Worm (Caenorhabditis elegans): ENCODE measurements around the gene cest-9.1.

- no peak for TF ChIP-seq F13C5.2 (tag; optimal IDR thresholded peaks at IDR 0.05)
- no peak for TF ChIP-seq ama-1 (optimal IDR thresholded peaks at IDR 0.05)
- no peak for TF ChIP-seq hmbx-1 (tag; optimal IDR thresholded peaks at IDR 0.05)
- no peak for TF ChIP-seq ceh-36 (tag; optimal IDR thresholded peaks at IDR 0.05)
- no peak for TF ChIP-seq flt-1 (GFP tag; IDR thresholded peaks at IDR 0.05)
- TF ChIP-seq B0310.2 (tag; optimal IDR thresholded peaks at IDR 0.05): no peak
- TF ChIP-seq hnd-1 (tag; optimal IDR thresholded peaks at IDR 0.05): no peak
- TF ChIP-seq ceh-13 (GFP tag; optimal IDR thresholded peaks at IDR 0.05): no peak
- TF ChIP-seq sea-1 (GFP tag; conservative IDR thresholded peaks at IDR 0.05): no peak
Measured at ce11 chrX:12207078-12207477, 18.9 kb upstream of the cest-9.1 start.

Data from whole organism, early embryonic.